Fruit fly (Drosophila melanogaster) whole organism, pupa: ENCODE measurements around the gene CG9799.

ENCODE experiments used
- CG10348 ChIP-seq: fragments of 200-800 bp; sonication (Bioruptor generic); IDR thresholded peaks from 2 replicates; pipeline ENCODE4 v1.3.6; 2022; ENCODE audit warnings: missing biosample characterization, missing genetic modification characterization
- CG12605 ChIP-seq: fragments of 200-800 bp; sonication (Bioruptor generic); IDR thresholded peaks from 2 replicates; pipeline ENCODE4 v1.3.6; 2022; ENCODE audit warnings: missing biosample characterization, missing genetic modification characterization
- CG13204 ChIP-seq: fragments of 200-800 bp; sonication (Bioruptor generic); optimal IDR thresholded peaks from 2 replicates; lab custom pipeline; 2018; ENCODE audit warnings: missing biosample characterization, mild to moderate bottlenecking, missing genetic modification characterization, moderate library complexity
- CG14655 ChIP-seq: fragments of 200-800 bp; sonication (Bioruptor generic); optimal IDR thresholded peaks from 3 replicates; lab custom pipeline; 2017; ENCODE audit warnings: mild to moderate bottlenecking, missing biosample characterization, missing genetic modification reagents, missing genetic modification characterization
- CG15710 ChIP-seq: fragments of 200-800 bp; sonication (Bioruptor generic); optimal IDR thresholded peaks from 2 replicates; lab custom pipeline; 2018; ENCODE audit warnings: missing biosample characterization, mild to moderate bottlenecking, missing genetic modification characterization, moderate library complexity
- CG17806 ChIP-seq: fragments of 200-800 bp; sonication (Bioruptor generic); optimal IDR thresholded peaks from 2 replicates; lab custom pipeline; 2018; ENCODE audit warnings: missing biosample characterization, mild to moderate bottlenecking, missing genetic modification characterization, moderate library complexity
- CG32121 ChIP-seq: fragments of 200-800 bp; sonication (Bioruptor generic); IDR thresholded peaks from 2 replicates; pipeline ENCODE4 v1.3.6; 2022; ENCODE audit warnings: missing biosample characterization, missing genetic modification characterization
- CG34367 ChIP-seq: fragments of 200-800 bp; sonication (Bioruptor generic); optimal IDR thresholded peaks from 2 replicates; lab custom pipeline; 2018; ENCODE audit warnings: missing biosample characterization, mild to moderate bottlenecking, missing genetic modification characterization
- CG4496 ChIP-seq: fragments of 200-800 bp; sonication (Bioruptor generic); IDR thresholded peaks from 3 replicates; pipeline ENCODE4 v1.3.6; 2022; ENCODE audit warnings: missing biosample characterization, missing genetic modification characterization
- CG8159 ChIP-seq: fragments of 200-800 bp; sonication (Bioruptor generic); optimal IDR thresholded peaks from 3 replicates; lab custom pipeline; 2018; ENCODE audit warnings: missing biosample characterization, mild to moderate bottlenecking, missing genetic modification characterization, moderate library complexity
- CG8301 ChIP-seq: fragments of 200-800 bp; sonication (Bioruptor generic); optimal IDR thresholded peaks from 2 replicates; lab custom pipeline; 2018; ENCODE audit warnings: missing biosample characterization, mild to moderate bottlenecking, missing genetic modification characterization
- CG9948 ChIP-seq: fragments of 200-800 bp; sonication (Bioruptor generic); optimal IDR thresholded peaks from 2 replicates; lab custom pipeline; 2018; ENCODE audit warnings: missing biosample characterization, mild to moderate bottlenecking, missing genetic modification characterization, moderate library complexity
- D1 ChIP-seq: fragments of 200-800 bp; sonication (Bioruptor generic); optimal IDR thresholded peaks from 2 replicates; lab custom pipeline; 2018; ENCODE audit warnings: missing biosample characterization, mild to moderate bottlenecking, missing genetic modification characterization, moderate library complexity
- EcR ChIP-seq: fragments of 200-800 bp; sonication (Bioruptor generic); optimal IDR thresholded peaks from 3 replicates; lab custom pipeline; 2019; ENCODE audit warnings: missing biosample characterization, missing genetic modification characterization, mild to moderate bottlenecking, moderate library complexity, missing genetic modification reagents
- Ets98B ChIP-seq: fragments of 200-800 bp; sonication (Bioruptor generic); IDR thresholded peaks from 2 replicates; pipeline ENCODE4 v1.3.6; 2022; ENCODE audit warnings: missing biosample characterization, missing genetic modification characterization
- Pif1A ChIP-seq: fragments of 200-800 bp; sonication (Bioruptor generic); optimal IDR thresholded peaks from 3 replicates; lab custom pipeline; 2016; ENCODE audit warnings: missing biosample characterization, missing genetic modification characterization
- Pif1B ChIP-seq: fragments of 200-800 bp; sonication (Bioruptor generic); optimal IDR thresholded peaks from 3 replicates; lab custom pipeline; 2016; ENCODE audit warnings: missing biosample characterization, missing genetic modification characterization
- Snoo ChIP-seq: fragments of 200-800 bp; sonication (Bioruptor generic); optimal IDR thresholded peaks from 3 replicates; lab custom pipeline; 2017; ENCODE audit warnings: missing biosample characterization, mild to moderate bottlenecking, missing genetic modification characterization, inconsistent platforms
- fd96Ca ChIP-seq: fragments of 200-800 bp; sonication (Bioruptor generic); IDR thresholded peaks from 3 replicates; pipeline ENCODE4 v1.3.6; 2022; ENCODE audit warnings: missing biosample characterization, missing genetic modification characterization
- gl ChIP-seq: fragments of 200-800 bp; sonication (Bioruptor generic); optimal IDR thresholded peaks from 2 replicates; lab custom pipeline; 2018; ENCODE audit warnings: missing biosample characterization, mild to moderate bottlenecking, missing genetic modification characterization
- rn ChIP-seq: fragments of 200-800 bp; sonication (Bioruptor generic); IDR thresholded peaks from 2 replicates; pipeline ENCODE4 v1.3.6; 2022; ENCODE audit warnings: missing biosample characterization, missing genetic modification characterization

The CG9799 gene

DNA sequence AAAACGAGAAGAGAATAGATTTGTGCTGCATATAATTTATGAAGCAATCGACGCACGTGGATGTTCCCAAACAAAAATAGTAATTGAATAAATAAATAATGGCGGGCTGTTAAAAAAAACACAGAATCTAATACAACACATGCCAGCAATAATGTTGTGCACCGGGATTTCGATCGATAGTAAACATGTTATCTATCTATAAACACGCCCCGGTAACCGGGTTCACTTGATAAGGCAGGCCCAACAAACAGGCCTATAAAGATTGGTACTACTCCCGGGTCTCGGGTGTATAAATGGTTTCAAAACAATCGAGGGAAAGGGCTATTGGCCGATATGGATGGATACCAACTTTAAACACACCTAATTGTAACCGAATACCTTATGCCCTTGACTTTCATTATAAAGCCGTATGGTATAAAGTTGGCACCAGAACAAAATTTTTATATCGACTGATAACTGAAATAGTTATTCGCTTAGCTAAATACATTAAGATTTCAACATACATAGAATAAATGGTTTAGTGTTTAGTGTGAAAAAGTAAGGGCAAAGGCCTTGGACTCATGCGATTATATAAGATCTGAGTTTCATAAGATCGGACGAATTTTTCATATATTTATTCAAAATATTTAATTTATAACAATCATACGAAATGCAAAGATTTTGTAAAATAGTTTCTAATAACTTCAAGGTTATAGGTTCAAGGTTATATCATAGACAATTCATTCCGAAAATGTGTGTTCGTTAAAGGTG, 22.7 kb downstream of the CG9799 start:
- TF ChIP-seq CG8301 (tag; lab: Kevin White, UChicago) (no peak), CG14655 (no peak), CG9948 (tag; lab: Kevin White, UChicago) (no peak), rn (GFP tag; lab: Robert Waterston, UW) (no peak), Snoo (tag; lab: Kevin White, UChicago) (peak; percentile 24), Ets98B (GFP tag; lab: Robert Waterston, UW) (no peak), EcR (peak; percentile 11), fd96Ca (GFP tag; lab: Robert Waterston, UW) (no peak), CG12605 (no peak), Pif1A (no peak), CG15710 (tag; lab: Kevin White, UChicago) (no peak), CG10348 (no peak)

- TF ChIP-seq CG8159 (tag; lab: Kevin White, UChicago) (peak; percentile 98), Pif1B (GFP tag; lab: Kevin White, UChicago) (peak; percentile 93), CG17806 (tag; lab: Kevin White, UChicago) (peak; percentile 96), fd96Ca (GFP tag; lab: Robert Waterston, UW) (peak; percentile 83), rn (GFP tag; lab: Robert Waterston, UW) (peak; percentile 85), CG8301 (tag; lab: Kevin White, UChicago) (peak; percentile 98), CG34367 (peak; percentile 89), CG12605 (peak; percentile 85), CG10348 (peak; percentile 56; the same call in 1 of the 2 replicates), CG15710 (tag; lab: Kevin White, UChicago) (peak; percentile 95), Pif1A (peak; percentile 94), CG13204 (GFP tag; lab: Kevin White, UChicago) (peak; percentile 94), CG4496 (GFP tag; lab: Robert Waterston, UW) (peak; percentile 91), Snoo (tag; lab: Kevin White, UChicago) (peak; percentile 97), Ets98B (GFP tag; lab: Robert Waterston, UW) (peak; percentile 90), D1 (peak; percentile 98), CG14655 (peak; percentile 98), gl (tag; lab: Kevin White, UChicago) (peak; percentile 51), EcR (peak; percentile 39), CG9948 (tag; lab: Kevin White, UChicago) (peak; percentile 94), CG32121 (GFP tag; lab: Robert Waterston, UW) (peak; percentile 94)
- TF ChIP-seq, all 21 proteins: peak for 21
Measured at dm6 chr3R:13364175-13365174, 24.0 kb downstream of the CG9799 start, which contains the start of gene Dic1. Gene Dic1, plus strand, starts transcription at chr3R:13364938.

DNA sequence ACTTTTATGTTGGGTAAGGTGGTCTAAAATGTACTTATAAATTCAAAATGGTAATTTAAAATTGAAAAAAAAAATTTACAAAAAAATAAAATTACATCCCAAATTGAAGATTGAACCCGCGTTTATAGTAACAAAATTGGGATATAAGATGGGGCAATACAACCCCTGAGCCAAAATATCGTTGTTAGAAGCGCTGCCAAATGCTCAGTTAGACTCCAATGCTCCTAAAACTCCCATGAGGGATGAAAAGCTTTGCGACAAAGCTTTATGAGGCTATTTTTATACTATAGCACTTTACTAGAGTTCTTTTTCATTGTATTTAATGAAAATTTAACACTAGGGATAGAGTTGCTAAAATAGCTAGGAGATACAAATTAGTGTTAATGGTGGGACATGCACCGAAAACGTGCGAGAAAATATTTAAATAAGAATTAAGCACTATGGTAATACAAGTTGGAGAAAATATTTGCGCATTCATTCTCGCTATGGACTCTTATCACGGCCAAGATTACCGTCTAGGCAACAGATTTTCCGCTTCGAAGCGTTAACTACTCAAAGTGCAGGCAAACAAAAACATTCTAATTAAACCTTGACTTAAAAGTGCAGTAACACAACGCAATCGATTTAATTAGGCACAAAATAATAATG, 25.0 kb downstream of the CG9799 start:
- no peak for TF ChIP-seq CG34367

dm6 chr3R:13360108-13360507, 28.4 kb downstream of the CG9799 start:
- TF ChIP-seq Pif1A: peak; percentile 30
- no peak for TF ChIP-seq CG10348
- TF ChIP-seq CG8159 (tag; lab: Kevin White, UChicago): no peak
- TF ChIP-seq D1: peak; percentile 18
- TF ChIP-seq CG4496 (GFP tag; lab: Robert Waterston, UW): peak; percentile 78

DNA sequence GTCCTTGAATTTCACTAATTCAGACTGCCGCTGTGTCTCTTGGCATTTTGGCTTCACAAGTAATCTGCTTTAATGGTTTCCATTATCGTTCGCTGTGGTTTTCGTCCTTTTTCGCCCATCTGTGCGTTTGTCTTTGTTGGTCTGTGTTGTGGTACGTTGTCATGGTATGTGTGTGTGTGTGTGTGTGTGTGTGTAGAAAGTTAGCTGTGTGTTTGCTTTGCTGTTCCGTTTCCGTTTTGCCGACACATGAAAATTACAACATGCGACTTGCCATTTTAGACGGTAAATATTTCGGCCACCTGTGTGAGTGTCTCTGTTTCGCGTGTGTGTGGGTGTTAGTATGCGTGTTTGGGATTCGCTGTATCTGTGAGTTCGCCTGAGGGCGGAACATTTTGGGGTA, 31.5 kb downstream of the CG9799 start:
- TF ChIP-seq CG13204 (GFP tag; lab: Kevin White, UChicago) (no peak), D1 (no peak), EcR (no peak), gl (tag; lab: Kevin White, UChicago) (no peak), CG8159 (tag; lab: Kevin White, UChicago) (no peak), CG17806 (tag; lab: Kevin White, UChicago) (no peak), CG34367 (no peak), CG32121 (GFP tag; lab: Robert Waterston, UW) (no peak)

DNA sequence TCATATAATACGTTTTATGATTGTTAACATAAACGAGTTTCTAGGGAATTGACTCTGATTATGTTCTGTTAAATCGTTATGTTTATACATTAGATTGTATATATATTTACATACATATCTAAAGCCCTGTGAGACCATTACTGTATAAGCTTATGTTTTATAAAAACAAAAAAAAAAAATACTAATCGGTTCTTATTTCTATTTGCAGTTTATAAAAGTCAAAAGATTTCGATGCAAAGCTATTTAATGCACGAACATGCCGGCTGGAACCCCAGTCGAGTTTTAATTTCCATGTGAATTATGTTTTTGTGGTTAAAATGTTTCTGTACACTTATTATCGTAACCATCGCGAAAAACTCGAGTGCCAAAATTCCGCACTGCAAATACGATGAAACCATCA, 35.1 kb downstream of the CG9799 start, which contains the start of gene mthl12:
TSS of gene mthl12 (plus strand) at position 301 of the 400 bp plus-strand sequence.
- TF ChIP-seq Pif1A (no peak), Ets98B (GFP tag; lab: Robert Waterston, UW) (no peak), CG8301 (tag; lab: Kevin White, UChicago) (no peak), D1 (no peak), CG4496 (GFP tag; lab: Robert Waterston, UW) (no peak), CG8159 (tag; lab: Kevin White, UChicago) (no peak), EcR (no peak), CG34367 (no peak), CG12605 (no peak), CG14655 (no peak), fd96Ca (GFP tag; lab: Robert Waterston, UW) (no peak), gl (tag; lab: Kevin White, UChicago) (no peak), CG17806 (tag; lab: Kevin White, UChicago) (no peak), CG9948 (tag; lab: Kevin White, UChicago) (no peak), Pif1B (GFP tag; lab: Kevin White, UChicago) (no peak), Snoo (tag; lab: Kevin White, UChicago) (no peak), CG13204 (GFP tag; lab: Kevin White, UChicago) (no peak), CG10348 (no peak), rn (GFP tag; lab: Robert Waterston, UW) (no peak)
- TF ChIP-seq, all 21 proteins: peak for 0
